Worm (Caenorhabditis elegans): ENCODE results near the gene T10C6.7.

DNA sequence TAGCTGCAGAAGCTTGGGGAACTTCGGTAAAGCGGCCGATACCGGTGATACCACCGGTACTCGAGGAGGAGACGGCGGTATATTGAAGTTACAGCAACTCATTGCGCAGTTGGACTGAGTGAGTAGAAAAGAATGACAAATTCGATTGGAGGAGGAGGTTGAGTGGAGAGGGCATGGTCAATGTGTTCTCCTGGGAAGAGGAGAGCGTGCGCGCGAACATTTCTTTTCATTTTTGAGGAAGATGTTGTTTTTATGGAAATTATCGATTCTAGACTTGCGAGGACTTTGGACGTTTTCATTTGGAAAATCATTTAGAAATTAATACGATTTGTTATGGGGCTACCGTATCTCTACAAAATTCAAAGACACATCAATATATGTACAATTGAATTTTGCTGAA lies 2.3 kb downstream of the T10C6.7 start:
- TF ChIP-seq nhr-77 (tag; optimal IDR thresholded peaks at IDR 0.05) (no peak), set-16 (GFP tag; IDR thresholded peaks at IDR 0.05) (no peak), snpc-4 (tag; optimal IDR thresholded peaks at IDR 0.05) (no peak), nhr-11 (tag; optimal IDR thresholded peaks at IDR 0.05) (no peak), F44E2.7 (GFP tag; IDR thresholded peaks at IDR 0.05) (no peak), mep-1 (tag; optimal IDR thresholded peaks at IDR 0.05) (no peak), F10B5.3 (tag; optimal IDR thresholded peaks at IDR 0.05) (no peak), egl-27 (tag; optimal IDR thresholded peaks at IDR 0.05) (no peak), nhr-10 (tag; optimal IDR thresholded peaks at IDR 0.05) (no peak)

Measured in whole organism, L4 larva.